Worm (Caenorhabditis elegans) whole organism, L2 larva: ENCODE results near the gene T22C8.1.

ENCODE experiments used
- C34F6.9 ChIP-seq: fragments of 150-350 bp; optimal IDR thresholded peaks from 2 replicates; lab custom pipeline; 2014; ENCODE audit warnings: missing biosample characterization, missing genetic modification characterization
- F13H6.1 ChIP-seq: sonication (generic microtip); optimal IDR thresholded peaks from 2 replicates; lab custom pipeline; 2016; ENCODE audit warnings: missing genetic modification characterization, missing compliant biosample characterization
- R02D3.7 ChIP-seq: fragments of 150-350 bp; optimal IDR thresholded peaks from 2 replicates; lab custom pipeline; 2014; ENCODE audit warnings: missing biosample characterization, missing genetic modification characterization
- Y55F3AM.14 ChIP-seq: fragments of 200-800 bp; sonication (Bioruptor generic); optimal IDR thresholded peaks from 2 replicates; lab custom pipeline; 2018; ENCODE audit warnings: mild to moderate bottlenecking, missing genetic modification characterization, missing compliant biosample characterization
- ama-1 ChIP-seq: fragments of 150-350 bp; optimal IDR thresholded peaks from 2 replicates; lab custom pipeline; 2018; ENCODE audit warnings: inconsistent platforms
- blmp-1 ChIP-seq: sonication (generic microtip); optimal IDR thresholded peaks from 2 replicates; lab custom pipeline; 2017; ENCODE audit warnings: missing genetic modification characterization, mild to moderate bottlenecking, missing compliant biosample characterization, antibody characterized with exemption, moderate library complexity; ENCODE audit not compliant: insufficient read depth
- ceh-82 ChIP-seq: fragments of 150-350 bp; optimal IDR thresholded peaks from 2 replicates; lab custom pipeline; 2014; ENCODE audit warnings: missing biosample characterization, missing genetic modification characterization
- crh-2 ChIP-seq: sonication (generic microtip); optimal IDR thresholded peaks from 2 replicates; lab custom pipeline; 2017; ENCODE audit warnings: missing biosample characterization, missing genetic modification characterization
- dmd-4 ChIP-seq: sonication (generic microtip); optimal IDR thresholded peaks from 2 replicates; lab custom pipeline; 2017; ENCODE audit warnings: missing biosample characterization, missing genetic modification characterization
- elt-1 ChIP-seq: fragments of 150-350 bp; optimal IDR thresholded peaks from 2 replicates; lab custom pipeline; 2014; ENCODE audit warnings: missing biosample characterization, missing genetic modification characterization
- elt-3 ChIP-seq: sonication (generic microtip); optimal IDR thresholded peaks from 2 replicates; lab custom pipeline; 2017; ENCODE audit warnings: missing biosample characterization, missing genetic modification characterization
- fos-1 ChIP-seq: fragments of 150-350 bp; optimal IDR thresholded peaks from 2 replicates; lab custom pipeline; 2014; ENCODE audit warnings: missing biosample characterization, missing genetic modification characterization
- gmeb-1 ChIP-seq: fragments of 150-350 bp; optimal IDR thresholded peaks from 2 replicates; lab custom pipeline; 2014; ENCODE audit warnings: missing biosample characterization, missing genetic modification characterization
- lin-11 ChIP-seq: fragments of 150-350 bp; sonication (generic microtip); optimal IDR thresholded peaks from 2 replicates; lab custom pipeline; 2014; ENCODE audit warnings: missing biosample characterization, missing genetic modification characterization, inconsistent platforms, mixed read lengths
- lin-13 ChIP-seq: fragments of 150-350 bp; optimal IDR thresholded peaks from 2 replicates; lab custom pipeline; 2014; ENCODE audit warnings: missing biosample characterization, missing genetic modification reagents, missing genetic modification characterization
- mab-5 ChIP-seq: fragments of 150-350 bp; optimal IDR thresholded peaks from 2 replicates; lab custom pipeline; 2014; ENCODE audit warnings: missing biosample characterization, missing genetic modification characterization
- mbf-1 ChIP-seq: sonication (generic microtip); optimal IDR thresholded peaks from 2 replicates; lab custom pipeline; 2017; ENCODE audit warnings: missing biosample characterization, missing genetic modification characterization
- nhr-129 ChIP-seq: fragments of 150-350 bp; optimal IDR thresholded peaks from 2 replicates; lab custom pipeline; 2014; ENCODE audit warnings: missing biosample characterization, missing genetic modification characterization
- nhr-23 ChIP-seq: fragments of 150-350 bp; optimal IDR thresholded peaks from 2 replicates; lab custom pipeline; 2014; ENCODE audit warnings: missing biosample characterization, missing genetic modification reagents, missing genetic modification characterization
- nhr-237 ChIP-seq: fragments of 150-350 bp; optimal IDR thresholded peaks from 2 replicates; lab custom pipeline; 2014; ENCODE audit warnings: missing biosample characterization, missing genetic modification characterization
- nhr-6 ChIP-seq: fragments of 150-350 bp; optimal IDR thresholded peaks from 2 replicates; lab custom pipeline; 2014; ENCODE audit warnings: missing biosample characterization, missing genetic modification characterization
- nhr-77 ChIP-seq: fragments of 150-350 bp; optimal IDR thresholded peaks from 2 replicates; lab custom pipeline; 2014; ENCODE audit warnings: missing biosample characterization, missing genetic modification characterization
- peb-1 ChIP-seq: fragments of 150-350 bp; optimal IDR thresholded peaks from 2 replicates; lab custom pipeline; 2014; ENCODE audit warnings: missing biosample characterization, missing genetic modification characterization
- sem-4 ChIP-seq: fragments of 150-350 bp; optimal IDR thresholded peaks from 2 replicates; lab custom pipeline; 2014; ENCODE audit warnings: missing biosample characterization, missing genetic modification reagents, missing genetic modification characterization
- skn-1 ChIP-seq: sonication (generic microtip); optimal IDR thresholded peaks from 2 replicates; lab custom pipeline; 2017; ENCODE audit warnings: missing biosample characterization, missing genetic modification characterization
- sma-3 ChIP-seq: sonication (generic microtip); optimal IDR thresholded peaks from 2 replicates; lab custom pipeline; 2016; ENCODE audit warnings: missing genetic modification reagents, missing genetic modification characterization, missing compliant biosample characterization
- sma-9 ChIP-seq, 2 experiments: fragments of 150-350 bp in 1 of 2; sonication (generic microtip) in 1 of 2; optimal IDR thresholded peaks; 2 replicates each; lab custom pipeline; 2014 to 2016; ENCODE audit warnings: missing genetic modification characterization in 2 of 2, mild to moderate bottlenecking in 1 of 2, missing biosample characterization in 1 of 2, missing compliant biosample characterization in 1 of 2, missing genetic modification reagents in 1 of 2, moderate library complexity in 1 of 2
- snpc-4 ChIP-seq: fragments of 150-350 bp; optimal IDR thresholded peaks from 2 replicates; lab custom pipeline; 2014; ENCODE audit warnings: missing biosample characterization, missing genetic modification characterization
- unc-39 ChIP-seq: fragments of 150-350 bp; optimal IDR thresholded peaks from 2 replicates; lab custom pipeline; 2014; ENCODE audit warnings: missing biosample characterization, missing genetic modification characterization
- unc-55 ChIP-seq: fragments of 150-350 bp; sonication (generic microtip); optimal IDR thresholded peaks from 3 replicates; lab custom pipeline; 2014; ENCODE audit warnings: missing biosample characterization, missing genetic modification reagents, missing genetic modification characterization
- unc-62 ChIP-seq: fragments of 150-350 bp; optimal IDR thresholded peaks from 2 replicates; lab custom pipeline; 2014; ENCODE audit warnings: missing biosample characterization, missing genetic modification reagents, missing genetic modification characterization
- ztf-4 ChIP-seq: fragments of 150-350 bp; optimal IDR thresholded peaks from 2 replicates; lab custom pipeline; 2014; ENCODE audit warnings: missing biosample characterization, missing genetic modification characterization

The T22C8.1 gene

DNA sequence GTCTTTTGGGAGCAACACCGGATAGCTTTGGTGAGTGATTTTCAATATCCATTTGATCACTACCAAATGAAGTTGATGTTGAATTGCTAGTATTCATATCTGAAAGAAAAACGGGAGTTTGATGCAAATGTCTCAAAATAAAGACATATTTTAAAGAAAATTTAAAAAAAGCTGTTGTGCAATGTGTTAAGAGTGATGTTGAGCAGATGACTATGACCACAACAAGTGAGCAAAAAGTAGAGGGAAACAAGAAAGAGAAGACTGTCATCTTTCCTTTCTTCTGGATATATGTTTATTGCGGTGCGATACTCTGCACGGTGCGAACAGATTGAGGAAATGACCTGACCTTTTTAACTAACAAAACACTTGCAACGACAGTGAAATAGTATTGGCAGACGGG lies 10.8 kb downstream of the T22C8.1 start, which contains the start of gene T22C8.4:
Gene T22C8.4, minus strand, starts transcription at position 101 of the 400 bp plus-strand sequence.
- no peak for TF ChIP-seq peb-1 (tag; lab: Kevin White, UChicago)
- TF ChIP-seq unc-62 (GFP tag; lab: Kevin White, UChicago) = no peak
- TF ChIP-seq mab-5 (tag; lab: Kevin White, UChicago) = no peak
- TF ChIP-seq nhr-77 = no peak
- TF ChIP-seq sem-4 (tag; lab: Kevin White, UChicago) = no peak
- TF ChIP-seq nhr-237 (tag; lab: Kevin White, UChicago) = no peak
- no peak for TF ChIP-seq elt-1
- TF ChIP-seq elt-3 (tag; lab: Kevin White, UChicago) = no peak
- no peak for TF ChIP-seq R02D3.7
- no peak for TF ChIP-seq unc-55 (GFP tag; lab: Kevin White, UChicago)
- TF ChIP-seq skn-1 (tag; lab: Kevin White, UChicago) = no peak
- no peak for TF ChIP-seq lin-13
- no peak for TF ChIP-seq dmd-4 (tag; lab: Kevin White, UChicago)
- no peak for TF ChIP-seq Y55F3AM.14 (GFP tag; lab: Kevin White, UChicago)

DNA sequence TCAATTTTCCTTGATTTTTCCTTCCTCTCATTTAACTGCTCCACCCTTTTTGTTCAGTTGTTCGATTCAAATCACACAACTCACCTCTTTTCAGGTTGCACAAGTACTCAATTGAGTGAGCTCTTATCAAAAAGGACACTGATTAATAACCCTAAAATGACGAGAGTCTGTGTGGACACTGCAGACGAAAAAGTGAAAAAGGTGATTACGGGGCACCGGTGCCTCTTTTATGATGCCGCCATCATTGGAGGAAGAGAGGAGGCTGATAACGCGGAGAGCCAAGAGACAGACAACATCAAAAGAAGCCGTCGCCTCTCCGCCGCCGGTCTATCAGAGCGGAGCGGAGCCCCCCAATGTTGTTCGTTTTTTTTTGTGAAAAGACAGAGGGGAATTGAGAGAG lies 12.6 kb downstream of the T22C8.1 start, which contains the start of gene sptf-2:
Gene sptf-2, plus strand, starts transcription at position 297 of the 400 bp plus-strand sequence.
- TF ChIP-seq crh-2 (tag; lab: Kevin White, UChicago) = peak; percentile 29
- TF ChIP-seq sma-9 (GFP tag; optimal IDR thresholded peaks at IDR 0.05; lab: Kevin White, UChicago) = peak; percentile 1
- no peak for TF ChIP-seq sma-9 (tag; optimal IDR thresholded peaks at IDR 0.05; lab: Kevin White, UChicago)
- peak; percentile 9 for TF ChIP-seq gmeb-1
- TF ChIP-seq peb-1 (tag; lab: Kevin White, UChicago) = no peak
- TF ChIP-seq nhr-129 (tag; lab: Kevin White, UChicago) = no peak
- TF ChIP-seq lin-11 (tag; lab: Kevin White, UChicago) = no peak
- TF ChIP-seq ceh-82 = no peak
- no peak for TF ChIP-seq nhr-6 (tag; lab: Kevin White, UChicago)
- TF ChIP-seq snpc-4 (tag; lab: Kevin White, UChicago) = no peak
- no peak for TF ChIP-seq ztf-4 (tag; lab: Kevin White, UChicago)
- TF ChIP-seq F13H6.1 (tag; lab: Kevin White, UChicago) = peak; percentile 5
- TF ChIP-seq mbf-1 (tag; lab: Kevin White, UChicago) = no peak
- TF ChIP-seq fos-1 (tag; lab: Kevin White, UChicago) = peak; percentile 97

DNA sequence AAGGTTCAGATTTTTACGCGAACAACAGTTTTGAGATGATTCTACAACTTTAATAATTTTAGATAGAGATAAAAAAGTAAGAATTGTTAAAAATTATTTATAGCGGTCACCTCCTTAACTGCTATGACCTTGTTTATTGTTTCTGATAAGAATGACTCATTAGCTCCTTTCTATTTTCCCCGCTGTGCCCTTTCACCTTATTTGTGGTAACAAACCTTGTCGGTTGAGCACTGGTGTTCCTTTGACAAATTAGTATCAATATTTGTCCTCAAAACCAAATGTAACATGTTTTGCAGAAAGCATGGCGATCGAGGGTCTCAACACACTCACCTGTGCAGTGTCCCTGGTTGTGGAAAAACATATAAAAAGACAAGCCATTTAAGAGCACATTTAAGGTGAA lies 14.0 kb downstream of the T22C8.1 start:
- TF ChIP-seq nhr-6 (tag; lab: Kevin White, UChicago) = no peak
- no peak for TF ChIP-seq ztf-4 (tag; lab: Kevin White, UChicago)
- TF ChIP-seq crh-2 (tag; lab: Kevin White, UChicago) = no peak
- TF ChIP-seq ama-1 = no peak

DNA sequence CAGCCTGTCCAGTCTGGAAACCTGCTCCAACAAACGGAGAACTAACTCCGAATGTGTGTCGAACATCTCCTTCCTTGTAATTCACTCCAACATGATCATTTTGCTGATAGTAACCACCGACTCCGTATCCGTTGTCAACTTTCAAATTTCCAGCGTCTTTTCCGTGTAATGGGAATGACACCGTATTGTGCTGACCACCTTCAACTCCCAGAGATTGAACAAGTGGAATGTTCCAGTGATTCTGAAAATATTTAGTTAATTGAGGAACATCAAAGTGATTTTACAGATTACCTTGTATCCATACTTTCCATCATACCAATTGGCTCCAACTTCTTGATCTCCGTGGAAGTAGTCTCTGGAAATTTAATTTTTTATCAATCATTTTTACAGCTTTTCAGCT lies 15.3 kb downstream of the T22C8.1 start:
- TF ChIP-seq gmeb-1 (no peak), nhr-6 (tag; lab: Kevin White, UChicago) (no peak), sma-9 (GFP tag; optimal IDR thresholded peaks at IDR 0.05; lab: Kevin White, UChicago) (no peak), sma-9 (tag; optimal IDR thresholded peaks at IDR 0.05; lab: Kevin White, UChicago) (no peak), dmd-4 (tag; lab: Kevin White, UChicago) (no peak), F13H6.1 (tag; lab: Kevin White, UChicago) (no peak)

DNA sequence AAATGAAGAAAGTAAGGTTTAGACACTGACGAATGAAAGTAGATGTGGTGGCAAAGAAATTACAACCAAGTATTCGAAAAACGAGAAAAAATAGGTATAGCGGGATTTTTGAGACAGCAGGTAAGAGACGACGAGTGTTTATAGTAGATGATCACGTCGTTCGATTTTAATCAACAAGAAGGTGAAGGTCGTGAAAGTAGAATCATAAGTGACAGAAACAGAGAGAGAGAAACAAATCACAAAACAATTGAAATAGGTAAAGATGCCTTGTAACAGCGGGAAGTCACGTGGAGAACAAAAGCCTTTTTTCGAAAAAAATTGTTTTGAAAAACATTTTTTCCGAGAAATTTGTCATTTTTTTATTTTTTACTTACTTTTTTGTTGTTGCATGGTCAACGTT lies 17.5 kb downstream of the T22C8.1 start, which contains the start of gene T22C8.6:
Gene T22C8.6, minus strand, starts transcription at position 194 of the 400 bp plus-strand sequence.
- TF ChIP-seq blmp-1 (tag; lab: Kevin White, UChicago) (peak; percentile 17), sma-3 (GFP tag; lab: Kevin White, UChicago) (no peak), unc-39 (tag; lab: Kevin White, UChicago) (no peak), F13H6.1 (tag; lab: Kevin White, UChicago) (no peak), nhr-77 (no peak), C34F6.9 (no peak), nhr-23 (no peak), sma-9 (GFP tag; optimal IDR thresholded peaks at IDR 0.05; lab: Kevin White, UChicago) (no peak), sma-9 (tag; optimal IDR thresholded peaks at IDR 0.05; lab: Kevin White, UChicago) (no peak)

DNA sequence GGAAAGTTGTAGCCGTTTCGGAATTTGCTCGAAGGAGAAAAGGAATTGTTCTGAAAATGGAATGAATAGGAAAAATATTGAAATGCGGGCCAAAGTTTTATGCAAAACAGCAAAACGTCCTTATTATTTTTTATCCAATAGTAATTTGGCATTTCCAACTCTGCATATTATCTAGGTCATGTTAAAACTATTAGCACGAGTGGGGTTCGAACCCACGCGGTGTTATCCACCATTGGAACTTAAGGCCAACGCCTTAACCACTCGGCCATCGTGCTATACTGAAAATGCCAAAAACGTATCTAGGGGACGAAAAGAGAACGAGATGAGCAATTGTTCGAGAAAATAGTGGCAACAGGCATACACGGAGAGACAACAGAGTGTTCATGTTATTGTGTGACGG lies 19.2 kb downstream of the T22C8.1 start:
- no peak for TF ChIP-seq F13H6.1 (tag; lab: Kevin White, UChicago)
- TF ChIP-seq, all 48 proteins: peak for 0
